Fruit fly (Drosophila melanogaster): Measurements from ENCODE around the gene CG31683.

DNA sequence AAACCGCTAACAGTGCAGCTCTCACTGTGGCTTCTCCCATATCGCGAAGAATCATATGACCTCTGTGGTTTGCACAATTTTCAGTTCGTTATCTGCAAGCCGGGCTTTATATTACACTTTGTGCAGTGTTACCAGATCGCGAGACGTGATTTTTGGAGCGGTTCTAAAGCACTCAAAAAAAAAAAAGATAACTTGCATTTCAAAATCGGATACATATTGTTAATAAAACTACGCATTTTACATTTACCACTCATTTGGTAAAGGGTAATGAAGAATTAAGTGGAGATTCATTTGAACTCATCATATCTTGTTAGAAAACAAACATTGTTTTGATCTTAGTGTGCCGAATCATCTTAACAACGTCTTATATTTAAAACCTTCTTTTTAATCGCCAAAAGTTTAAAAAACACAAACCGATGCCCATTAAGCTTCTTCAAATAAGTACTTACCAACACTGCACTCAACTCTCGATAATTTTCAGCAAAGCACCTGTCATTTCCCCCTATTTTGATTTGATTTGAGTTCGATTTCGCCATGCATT is 13.6 kb upstream of the CG31683 start, which contains the start of gene CG2493:
- TF ChIP-seq psq (optimal IDR thresholded peaks at IDR 0.05) = no peak
- TF ChIP-seq Dll (optimal IDR thresholded peaks at IDR 0.05) = no peak
- no peak for TF ChIP-seq CG8478 (optimal IDR thresholded peaks at IDR 0.05)

Measured in whole organism.